Worm (Caenorhabditis elegans): ENCODE data around the gene ZK402.2.

- TF ChIP-seq ama-1 (optimal IDR thresholded peaks at IDR 0.05): no peak
- no peak for TF ChIP-seq elt-2 (tag; optimal IDR thresholded peaks at IDR 0.05)
- no peak for TF ChIP-seq R02D3.7 (tag; optimal IDR thresholded peaks at IDR 0.05)
- no peak for TF ChIP-seq egl-27 (tag; optimal IDR thresholded peaks at IDR 0.05)
- TF ChIP-seq aly-2 (tag; optimal IDR thresholded peaks at IDR 0.05): no peak
- TF ChIP-seq ztf-4 (tag; optimal IDR thresholded peaks at IDR 0.05): no peak
- TF ChIP-seq snpc-4 (tag; optimal IDR thresholded peaks at IDR 0.05): no peak
- TF ChIP-seq lin-39 (tag; optimal IDR thresholded peaks at IDR 0.05): no peak
- no peak for TF ChIP-seq unc-62 (GFP tag; optimal IDR thresholded peaks at IDR 0.05)
- TF ChIP-seq pha-4 (tag; optimal IDR thresholded peaks at IDR 0.05): no peak
- TF ChIP-seq fos-1 (tag; optimal IDR thresholded peaks at IDR 0.05): no peak
- no peak for TF ChIP-seq lsy-12 (tag; optimal IDR thresholded peaks at IDR 0.05)
- TF ChIP-seq nfya-1 (tag; optimal IDR thresholded peaks at IDR 0.05; ENCODE audit: insufficient read depth): no peak
- no peak for TF ChIP-seq daf-12 (tag; optimal IDR thresholded peaks at IDR 0.05)
These were observed 22.9 kb downstream of the ZK402.2 start, which contains the start of gene F19G12.11 for ce11 chrX:1426425-1426824.

Measured in whole organism, L3 larva.